Worm (Caenorhabditis elegans): ENCODE data around the gene fip-4.

DNA sequence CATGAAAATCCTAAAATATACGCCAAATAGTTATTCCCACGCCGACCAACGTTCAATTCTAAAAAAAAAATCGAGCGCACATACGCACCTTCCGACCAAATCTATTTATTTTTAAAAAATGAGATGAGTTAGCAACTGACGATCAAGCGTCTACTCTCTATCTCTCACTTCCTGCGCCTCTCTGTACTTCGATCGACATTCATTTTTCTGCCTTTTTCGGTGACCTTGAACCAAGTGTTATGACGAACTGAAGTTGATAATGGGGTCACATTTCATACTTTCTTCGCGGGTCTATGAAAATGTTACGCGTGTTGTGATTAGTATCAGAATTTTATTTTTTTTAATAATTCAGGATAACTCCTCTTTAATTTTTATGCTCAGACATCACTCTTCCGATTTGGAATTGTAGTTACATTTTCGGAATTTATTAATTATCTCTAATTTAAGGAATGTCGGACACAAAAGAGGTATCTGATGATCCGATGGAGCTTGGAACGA, 3.7 kb downstream of the fip-4 start, which contains the start of gene smk-1:
- TF ChIP-seq ceh-13 (GFP tag; optimal IDR thresholded peaks at IDR 0.05) (no peak), ama-1 (optimal IDR thresholded peaks at IDR 0.05) (no peak), sea-1 (GFP tag; conservative IDR thresholded peaks at IDR 0.05) (no peak), tbx-11 (GFP tag; IDR thresholded peaks at IDR 0.05) (no peak)

Data from whole organism, early embryonic.